Worm (Caenorhabditis elegans): ENCODE measurements around the gene C36E8.4.

ce11 chrIII:4039775-4040174 lies 27.6 kb downstream of the C36E8.4 start:
- TF ChIP-seq ceh-9 (tag; optimal IDR thresholded peaks at IDR 0.05) (no peak), nhr-28 (tag; optimal IDR thresholded peaks at IDR 0.05) (no peak), unc-62 (GFP tag; optimal IDR thresholded peaks at IDR 0.05) (no peak), lin-39 (tag; optimal IDR thresholded peaks at IDR 0.05) (no peak)
